Worm (Caenorhabditis elegans) whole organism, L1 larva: ENCODE measurements around the gene pdzd-8.

Experiments used
- ceh-82 ChIP-seq, 3 experiments: fragments of 150-350 bp in 1 of 3; sonication (generic microtip) in 2 of 3; optimal IDR thresholded peaks; 2 replicates each; lab custom pipeline; 2014 to 2017; ENCODE audit warnings: missing biosample characterization in 3 of 3, missing genetic modification characterization in 3 of 3
- nhr-11 ChIP-seq: fragments of 150-350 bp; optimal IDR thresholded peaks from 2 replicates; lab custom pipeline; 2014; ENCODE audit warnings: missing biosample characterization, missing genetic modification characterization
- pag-3 ChIP-seq: sonication (generic microtip); optimal IDR thresholded peaks from 2 replicates; lab custom pipeline; 2017; ENCODE audit warnings: missing genetic modification characterization, mild to moderate bottlenecking, missing compliant biosample characterization, antibody characterized with exemption, borderline replicate concordance; ENCODE audit not compliant: insufficient read depth
- tbx-2 ChIP-seq: sonication (generic microtip); optimal IDR thresholded peaks from 2 replicates; lab custom pipeline; 2016; ENCODE audit warnings: missing genetic modification characterization, missing compliant biosample characterization
- tlp-1 ChIP-seq: fragments of 150-350 bp; optimal IDR thresholded peaks from 2 replicates; lab custom pipeline; 2014; ENCODE audit warnings: missing biosample characterization, missing genetic modification characterization

DNA sequence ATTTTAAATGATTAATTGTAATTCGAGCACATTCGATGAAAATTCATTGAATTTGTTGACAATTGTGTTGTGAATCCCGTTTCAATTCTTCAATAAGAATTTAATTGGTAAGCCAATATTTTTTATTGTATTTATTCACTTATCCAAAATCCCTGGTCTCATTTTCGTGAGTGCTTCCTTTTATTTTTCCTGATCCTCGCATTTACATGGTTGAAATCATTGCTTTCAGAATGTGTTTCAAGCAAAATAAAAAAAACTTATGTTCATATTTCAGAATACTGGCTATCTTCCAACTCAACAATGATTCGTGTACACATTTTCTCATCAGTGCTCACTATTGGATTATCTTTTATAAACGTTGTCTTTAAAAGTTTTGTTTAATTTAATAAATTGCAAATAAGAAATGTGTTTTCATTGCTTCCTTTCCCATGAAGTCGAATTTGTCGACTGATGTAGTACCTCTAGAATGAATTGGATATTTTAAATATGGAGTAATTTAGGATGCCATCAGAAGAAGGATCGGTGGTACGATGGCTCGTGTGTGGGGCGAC lies 45.3 kb upstream of the pdzd-8 start, which contains the start of the genes D1046.18 and slc-25A26:
- TF ChIP-seq tbx-2 = no peak
- TF ChIP-seq pag-3 (tag; lab: Kevin White, UChicago) = no peak
- no peak for TF ChIP-seq tlp-1 (tag; lab: Kevin White, UChicago)
- TF ChIP-seq nhr-11 (tag; lab: Kevin White, UChicago) = no peak
- TF ChIP-seq ceh-82 (tag; optimal IDR thresholded peaks at IDR 0.05; lab: Kevin White, UChicago) = no peak
